Worm (Caenorhabditis elegans): ENCODE measurements around the gene ruvb-2.

ruvb-2 gene

DNA sequence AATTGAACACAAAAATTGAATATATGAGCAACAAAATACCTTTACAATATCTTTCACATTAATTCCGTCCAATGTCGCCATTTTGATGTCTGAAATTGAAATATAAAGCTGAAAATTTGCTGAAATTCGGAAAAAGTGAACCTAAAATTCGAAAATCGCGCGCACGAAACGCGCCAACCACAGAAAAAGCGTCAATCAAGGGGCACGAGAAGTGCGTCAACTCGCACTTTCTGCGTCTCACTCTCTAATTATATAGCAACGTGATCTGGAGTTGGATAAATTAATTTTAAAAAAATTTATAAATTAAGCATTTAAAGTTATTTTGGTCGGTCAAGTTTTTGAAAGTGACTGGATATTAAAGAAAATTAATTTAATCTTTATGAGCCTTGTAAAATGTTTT is at the start of gene ruvb-2:
ruvb-2 (minus strand) TSS at position 89 of the 400 bp plus-strand sequence.
- 0 out of 2 replicates have a peak, but pooled peaks have one; percentile 18 for TF ChIP-seq ztf-23 (GFP tag; IDR thresholded peaks at IDR 0.05)
- TF ChIP-seq klf-2 (GFP tag; conservative IDR thresholded peaks at IDR 0.05), result no peak
- TF ChIP-seq cog-1 (tag; optimal IDR thresholded peaks at IDR 0.05), result peak; percentile 17

DNA sequence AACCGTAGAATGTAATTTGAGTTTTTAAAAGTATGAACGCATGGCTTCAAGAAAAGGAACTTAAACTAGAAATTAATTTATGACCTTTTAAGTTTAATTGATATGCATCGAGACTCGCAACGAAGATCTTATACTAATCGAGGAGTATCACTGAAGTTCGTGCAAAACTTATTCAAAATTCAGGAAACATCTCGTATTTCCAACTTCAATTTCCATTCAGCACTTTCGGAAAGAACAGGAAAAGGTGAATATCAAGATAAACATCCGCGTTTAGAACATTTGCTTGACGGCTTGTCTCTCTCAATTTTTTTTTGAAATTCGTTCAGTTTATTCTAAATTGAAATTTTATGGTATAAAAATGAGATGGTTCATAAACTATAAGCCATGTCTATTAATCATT is 46.0 kb upstream of the ruvb-2 start, which contains the start of gene ZK381.2:
ZK381.2 (plus strand) TSS at position 301 of the 400 bp plus-strand sequence.
- TF ChIP-seq klf-2 (GFP tag; conservative IDR thresholded peaks at IDR 0.05), result no peak
- no peak for TF ChIP-seq tab-1 (GFP tag; IDR thresholded peaks at IDR 0.05)
- TF ChIP-seq ref-1 (GFP tag; conservative IDR thresholded peaks at IDR 0.05), result no peak
- TF ChIP-seq flt-1 (GFP tag; IDR thresholded peaks at IDR 0.05), result no peak
- TF ChIP-seq ztf-23 (GFP tag; IDR thresholded peaks at IDR 0.05), result no peak
- no peak for TF ChIP-seq med-1 (GFP tag; optimal IDR thresholded peaks at IDR 0.05; ENCODE audit: insufficient read depth)
- TF ChIP-seq cog-1 (tag; optimal IDR thresholded peaks at IDR 0.05), result no peak
- TF ChIP-seq ztf-29 (GFP tag; IDR thresholded peaks at IDR 0.05), result no peak
- no peak for TF ChIP-seq T22C8.4 (GFP tag; IDR thresholded peaks at IDR 0.05)

ce11 chrIV:6964508-6964907 is 45.3 kb upstream of the ruvb-2 start, which contains the start of gene B0478.3:
TSS of gene B0478.3 (minus strand) at chrIV:6964608.
- TF ChIP-seq T22C8.4 (GFP tag; IDR thresholded peaks at IDR 0.05), result no peak
- no peak for TF ChIP-seq ref-1 (GFP tag; conservative IDR thresholded peaks at IDR 0.05)
- no peak for TF ChIP-seq klf-2 (GFP tag; conservative IDR thresholded peaks at IDR 0.05)
- no peak for TF ChIP-seq flt-1 (GFP tag; IDR thresholded peaks at IDR 0.05)
- TF ChIP-seq cog-1 (tag; optimal IDR thresholded peaks at IDR 0.05), result no peak

DNA sequence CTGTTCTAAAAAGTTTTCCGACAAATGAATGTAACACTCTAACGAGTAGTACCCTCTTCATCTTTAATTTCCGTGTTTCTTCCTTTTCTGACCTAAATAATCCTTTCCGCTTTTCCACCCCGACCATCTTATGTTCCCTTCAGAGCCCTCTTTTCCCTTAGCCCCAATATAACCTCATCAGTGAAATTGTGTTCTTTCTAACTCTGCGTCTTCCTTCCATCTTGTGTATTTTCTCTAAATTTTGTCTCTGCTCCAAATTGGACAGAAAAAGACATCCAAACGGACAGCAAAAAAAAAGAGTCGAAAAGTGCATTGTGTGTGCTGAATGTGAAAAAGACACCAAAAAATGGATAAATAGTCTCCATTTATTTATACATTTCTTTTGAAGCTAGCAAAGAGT is 40.3 kb upstream of the ruvb-2 start:
- TF ChIP-seq ztf-23 (GFP tag; IDR thresholded peaks at IDR 0.05) (no peak), ztf-29 (GFP tag; IDR thresholded peaks at IDR 0.05) (no peak)

ce11 chrIV:6958696-6959095 is 39.5 kb upstream of the ruvb-2 start:
- TF ChIP-seq tab-1 (GFP tag; IDR thresholded peaks at IDR 0.05) (no peak), ref-1 (GFP tag; conservative IDR thresholded peaks at IDR 0.05) (no peak), ztf-23 (GFP tag; IDR thresholded peaks at IDR 0.05) (no peak), cog-1 (tag; optimal IDR thresholded peaks at IDR 0.05) (no peak), T22C8.4 (GFP tag; IDR thresholded peaks at IDR 0.05) (no peak), flt-1 (GFP tag; IDR thresholded peaks at IDR 0.05) (no peak), med-1 (GFP tag; optimal IDR thresholded peaks at IDR 0.05; ENCODE audit: insufficient read depth) (no peak), ztf-29 (GFP tag; IDR thresholded peaks at IDR 0.05) (no peak), klf-2 (GFP tag; conservative IDR thresholded peaks at IDR 0.05) (no peak)

ce11 chrIV:6957341-6957740 is 38.1 kb upstream of the ruvb-2 start, which contains the start of gene jnk-1:
TSS of gene jnk-1 (plus strand) at chrIV:6957641.
- TF ChIP-seq cog-1 (tag; optimal IDR thresholded peaks at IDR 0.05) (no peak), flt-1 (GFP tag; IDR thresholded peaks at IDR 0.05) (no peak), T22C8.4 (GFP tag; IDR thresholded peaks at IDR 0.05) (no peak), klf-2 (GFP tag; conservative IDR thresholded peaks at IDR 0.05) (no peak)

- TF ChIP-seq ref-1 (GFP tag; conservative IDR thresholded peaks at IDR 0.05) (no peak), flt-1 (GFP tag; IDR thresholded peaks at IDR 0.05) (no peak), klf-2 (GFP tag; conservative IDR thresholded peaks at IDR 0.05) (no peak), tab-1 (GFP tag; IDR thresholded peaks at IDR 0.05) (no peak), med-1 (GFP tag; optimal IDR thresholded peaks at IDR 0.05; ENCODE audit: insufficient read depth) (no peak), T22C8.4 (GFP tag; IDR thresholded peaks at IDR 0.05) (no peak), ztf-29 (GFP tag; IDR thresholded peaks at IDR 0.05) (no peak), cog-1 (tag; optimal IDR thresholded peaks at IDR 0.05) (no peak), ztf-23 (GFP tag; IDR thresholded peaks at IDR 0.05) (no peak)
Observed at ce11 chrIV:6956668-6957067, 37.5 kb upstream of the ruvb-2 start.

- TF ChIP-seq T22C8.4 (GFP tag; IDR thresholded peaks at IDR 0.05) (no peak), ref-1 (GFP tag; conservative IDR thresholded peaks at IDR 0.05) (no peak), tab-1 (GFP tag; IDR thresholded peaks at IDR 0.05) (no peak), cog-1 (tag; optimal IDR thresholded peaks at IDR 0.05) (no peak), klf-2 (GFP tag; conservative IDR thresholded peaks at IDR 0.05) (no peak), flt-1 (GFP tag; IDR thresholded peaks at IDR 0.05) (no peak), ztf-29 (GFP tag; IDR thresholded peaks at IDR 0.05) (no peak), ztf-23 (GFP tag; IDR thresholded peaks at IDR 0.05) (no peak), med-1 (GFP tag; optimal IDR thresholded peaks at IDR 0.05; ENCODE audit: insufficient read depth) (no peak)
Observed at ce11 chrIV:6954682-6955081, 35.5 kb upstream of the ruvb-2 start.

DNA sequence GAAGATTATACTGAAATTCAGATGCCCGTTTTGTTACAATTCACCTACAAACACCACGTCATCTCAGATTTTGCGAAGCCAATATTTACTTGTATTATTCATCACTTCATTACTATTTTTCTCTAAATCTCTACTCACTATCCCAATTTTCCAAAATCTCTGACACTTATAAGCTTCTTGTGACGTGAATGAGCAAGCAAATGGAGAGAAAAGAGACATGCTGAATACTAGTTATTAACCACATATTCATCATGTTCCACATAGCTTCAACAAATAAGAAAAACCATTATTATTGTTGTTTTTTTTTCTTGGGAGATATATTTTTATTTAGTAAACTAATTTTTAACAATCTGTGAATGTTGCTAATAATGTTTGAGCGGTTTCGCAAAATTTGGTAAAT is 32.1 kb upstream of the ruvb-2 start:
- TF ChIP-seq flt-1 (GFP tag; IDR thresholded peaks at IDR 0.05), result no peak
- no peak for TF ChIP-seq ztf-23 (GFP tag; IDR thresholded peaks at IDR 0.05)
- no peak for TF ChIP-seq ztf-29 (GFP tag; IDR thresholded peaks at IDR 0.05)
- TF ChIP-seq cog-1 (tag; optimal IDR thresholded peaks at IDR 0.05), result no peak
- TF ChIP-seq klf-2 (GFP tag; conservative IDR thresholded peaks at IDR 0.05), result no peak
- TF ChIP-seq ref-1 (GFP tag; conservative IDR thresholded peaks at IDR 0.05), result no peak
- no peak for TF ChIP-seq med-1 (GFP tag; optimal IDR thresholded peaks at IDR 0.05; ENCODE audit: insufficient read depth)
- no peak for TF ChIP-seq T22C8.4 (GFP tag; IDR thresholded peaks at IDR 0.05)
- no peak for TF ChIP-seq tab-1 (GFP tag; IDR thresholded peaks at IDR 0.05)

DNA sequence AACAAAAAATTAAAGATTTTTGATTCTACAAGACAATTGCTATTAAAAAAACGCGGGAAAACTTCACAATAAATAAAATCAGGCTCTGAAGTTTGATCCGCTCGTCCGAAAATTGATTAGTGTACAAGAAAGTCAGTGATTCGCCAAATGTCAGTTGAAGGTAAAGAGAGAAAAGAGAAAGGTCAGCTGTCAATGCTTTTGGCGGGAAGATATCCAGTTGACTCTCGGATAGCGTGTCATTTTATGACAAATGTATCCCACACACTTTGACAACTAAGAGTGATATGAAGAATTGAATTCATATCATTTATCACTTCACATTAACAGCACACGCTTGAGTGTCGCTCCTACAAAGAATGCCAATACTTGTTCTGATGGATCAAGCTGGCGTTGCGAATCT is 27.6 kb upstream of the ruvb-2 start:
- TF ChIP-seq tab-1 (GFP tag; IDR thresholded peaks at IDR 0.05), result no peak
- no peak for TF ChIP-seq med-1 (GFP tag; optimal IDR thresholded peaks at IDR 0.05; ENCODE audit: insufficient read depth)
- TF ChIP-seq klf-2 (GFP tag; conservative IDR thresholded peaks at IDR 0.05), result no peak
- no peak for TF ChIP-seq ztf-23 (GFP tag; IDR thresholded peaks at IDR 0.05)
- no peak for TF ChIP-seq ref-1 (GFP tag; conservative IDR thresholded peaks at IDR 0.05)
- TF ChIP-seq flt-1 (GFP tag; IDR thresholded peaks at IDR 0.05), result no peak
- no peak for TF ChIP-seq ztf-29 (GFP tag; IDR thresholded peaks at IDR 0.05)
- TF ChIP-seq T22C8.4 (GFP tag; IDR thresholded peaks at IDR 0.05), result no peak
- TF ChIP-seq cog-1 (tag; optimal IDR thresholded peaks at IDR 0.05), result no peak

All from whole organism, midembryonic.